Fruit fly (Drosophila melanogaster) whole organism, pupa: Measurements from ENCODE around the gene emc.

Experiments
- CG10348 ChIP-seq: fragments of 200-800 bp; sonication (Bioruptor generic); IDR thresholded peaks from 2 replicates; pipeline ENCODE4 v1.3.6; 2022; ENCODE audit warnings: missing biosample characterization, missing genetic modification characterization
- CG12605 ChIP-seq: fragments of 200-800 bp; sonication (Bioruptor generic); IDR thresholded peaks from 2 replicates; pipeline ENCODE4 v1.3.6; 2022; ENCODE audit warnings: missing biosample characterization, missing genetic modification characterization
- CG13204 ChIP-seq: fragments of 200-800 bp; sonication (Bioruptor generic); optimal IDR thresholded peaks from 2 replicates; lab custom pipeline; 2018; ENCODE audit warnings: missing biosample characterization, mild to moderate bottlenecking, missing genetic modification characterization, moderate library complexity
- CG14655 ChIP-seq: fragments of 200-800 bp; sonication (Bioruptor generic); optimal IDR thresholded peaks from 3 replicates; lab custom pipeline; 2017; ENCODE audit warnings: mild to moderate bottlenecking, missing biosample characterization, missing genetic modification reagents, missing genetic modification characterization
- CG15710 ChIP-seq: fragments of 200-800 bp; sonication (Bioruptor generic); optimal IDR thresholded peaks from 2 replicates; lab custom pipeline; 2018; ENCODE audit warnings: missing biosample characterization, mild to moderate bottlenecking, missing genetic modification characterization, moderate library complexity
- CG17806 ChIP-seq: fragments of 200-800 bp; sonication (Bioruptor generic); optimal IDR thresholded peaks from 2 replicates; lab custom pipeline; 2018; ENCODE audit warnings: missing biosample characterization, mild to moderate bottlenecking, missing genetic modification characterization, moderate library complexity
- CG32121 ChIP-seq: fragments of 200-800 bp; sonication (Bioruptor generic); IDR thresholded peaks from 2 replicates; pipeline ENCODE4 v1.3.6; 2022; ENCODE audit warnings: missing biosample characterization, missing genetic modification characterization
- CG34367 ChIP-seq: fragments of 200-800 bp; sonication (Bioruptor generic); optimal IDR thresholded peaks from 2 replicates; lab custom pipeline; 2018; ENCODE audit warnings: missing biosample characterization, mild to moderate bottlenecking, missing genetic modification characterization
- CG4496 ChIP-seq: fragments of 200-800 bp; sonication (Bioruptor generic); IDR thresholded peaks from 3 replicates; pipeline ENCODE4 v1.3.6; 2022; ENCODE audit warnings: missing biosample characterization, missing genetic modification characterization
- CG8159 ChIP-seq: fragments of 200-800 bp; sonication (Bioruptor generic); optimal IDR thresholded peaks from 3 replicates; lab custom pipeline; 2018; ENCODE audit warnings: missing biosample characterization, mild to moderate bottlenecking, missing genetic modification characterization, moderate library complexity
- CG8301 ChIP-seq: fragments of 200-800 bp; sonication (Bioruptor generic); optimal IDR thresholded peaks from 2 replicates; lab custom pipeline; 2018; ENCODE audit warnings: missing biosample characterization, mild to moderate bottlenecking, missing genetic modification characterization
- CG9948 ChIP-seq: fragments of 200-800 bp; sonication (Bioruptor generic); optimal IDR thresholded peaks from 2 replicates; lab custom pipeline; 2018; ENCODE audit warnings: missing biosample characterization, mild to moderate bottlenecking, missing genetic modification characterization, moderate library complexity
- D1 ChIP-seq: fragments of 200-800 bp; sonication (Bioruptor generic); optimal IDR thresholded peaks from 2 replicates; lab custom pipeline; 2018; ENCODE audit warnings: missing biosample characterization, mild to moderate bottlenecking, missing genetic modification characterization, moderate library complexity
- EcR ChIP-seq: fragments of 200-800 bp; sonication (Bioruptor generic); optimal IDR thresholded peaks from 3 replicates; lab custom pipeline; 2019; ENCODE audit warnings: missing biosample characterization, missing genetic modification characterization, mild to moderate bottlenecking, moderate library complexity, missing genetic modification reagents
- Ets98B ChIP-seq: fragments of 200-800 bp; sonication (Bioruptor generic); IDR thresholded peaks from 2 replicates; pipeline ENCODE4 v1.3.6; 2022; ENCODE audit warnings: missing biosample characterization, missing genetic modification characterization
- Pif1A ChIP-seq: fragments of 200-800 bp; sonication (Bioruptor generic); optimal IDR thresholded peaks from 3 replicates; lab custom pipeline; 2016; ENCODE audit warnings: missing biosample characterization, missing genetic modification characterization
- Pif1B ChIP-seq: fragments of 200-800 bp; sonication (Bioruptor generic); optimal IDR thresholded peaks from 3 replicates; lab custom pipeline; 2016; ENCODE audit warnings: missing biosample characterization, missing genetic modification characterization
- Snoo ChIP-seq: fragments of 200-800 bp; sonication (Bioruptor generic); optimal IDR thresholded peaks from 3 replicates; lab custom pipeline; 2017; ENCODE audit warnings: missing biosample characterization, mild to moderate bottlenecking, missing genetic modification characterization, inconsistent platforms
- fd96Ca ChIP-seq: fragments of 200-800 bp; sonication (Bioruptor generic); IDR thresholded peaks from 3 replicates; pipeline ENCODE4 v1.3.6; 2022; ENCODE audit warnings: missing biosample characterization, missing genetic modification characterization
- gl ChIP-seq: fragments of 200-800 bp; sonication (Bioruptor generic); optimal IDR thresholded peaks from 2 replicates; lab custom pipeline; 2018; ENCODE audit warnings: missing biosample characterization, mild to moderate bottlenecking, missing genetic modification characterization
- rn ChIP-seq: fragments of 200-800 bp; sonication (Bioruptor generic); IDR thresholded peaks from 2 replicates; pipeline ENCODE4 v1.3.6; 2022; ENCODE audit warnings: missing biosample characterization, missing genetic modification characterization

The emc gene

DNA sequence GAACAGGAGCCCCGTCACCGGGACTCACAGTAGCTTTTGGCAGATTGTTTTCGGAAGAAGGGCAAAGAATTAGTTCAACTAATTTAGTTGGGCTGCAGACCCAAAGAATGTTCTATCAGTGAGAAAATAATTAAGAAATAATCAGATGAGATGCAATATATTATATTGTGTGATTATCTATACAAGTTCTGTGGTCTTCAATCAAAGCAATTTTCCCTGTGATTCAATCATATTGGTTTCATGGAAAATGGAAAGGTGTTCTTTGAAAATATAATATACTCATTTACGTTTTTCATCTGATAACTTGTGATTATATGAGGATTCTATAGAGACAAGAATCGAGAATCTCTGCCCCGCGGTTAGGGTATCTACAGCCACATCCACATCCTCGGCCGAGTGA, 20.6 kb upstream of the emc start:
- TF ChIP-seq CG17806 (tag; lab: Kevin White, UChicago) (no peak), CG8159 (peak; percentile 13)

dm6 chr3L:729345-729744, 19.9 kb upstream of the emc start:
- TF ChIP-seq Ets98B (no peak), CG9948 (peak; percentile 0), Snoo (tag; lab: Kevin White, UChicago) (peak; percentile 32), CG17806 (tag; lab: Kevin White, UChicago) (peak; percentile 9)

DNA sequence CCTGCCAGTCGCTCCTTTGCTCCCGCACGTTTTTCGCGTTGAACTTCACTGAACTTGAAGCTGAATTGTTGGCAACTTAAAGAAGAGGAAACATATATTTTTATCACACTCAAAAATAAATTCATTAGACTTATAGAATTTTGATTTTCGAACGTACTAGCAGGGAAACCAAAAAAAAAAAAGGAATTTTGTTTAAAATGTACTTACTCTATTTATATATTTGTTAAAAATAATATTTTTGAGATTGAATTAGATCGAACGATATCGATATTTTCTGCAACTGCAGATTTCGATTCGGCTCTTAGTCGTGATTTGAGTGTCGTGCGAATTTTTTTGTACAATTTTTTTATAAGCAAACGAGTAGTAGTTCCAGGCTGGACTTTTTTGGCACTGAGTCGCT, 17.7 kb upstream of the emc start:
- TF ChIP-seq CG17806 (tag; lab: Kevin White, UChicago) (peak; percentile 16), gl (tag; lab: Kevin White, UChicago) (no peak), CG8159 (peak; percentile 50), Snoo (tag; lab: Kevin White, UChicago) (peak; percentile 23)

DNA sequence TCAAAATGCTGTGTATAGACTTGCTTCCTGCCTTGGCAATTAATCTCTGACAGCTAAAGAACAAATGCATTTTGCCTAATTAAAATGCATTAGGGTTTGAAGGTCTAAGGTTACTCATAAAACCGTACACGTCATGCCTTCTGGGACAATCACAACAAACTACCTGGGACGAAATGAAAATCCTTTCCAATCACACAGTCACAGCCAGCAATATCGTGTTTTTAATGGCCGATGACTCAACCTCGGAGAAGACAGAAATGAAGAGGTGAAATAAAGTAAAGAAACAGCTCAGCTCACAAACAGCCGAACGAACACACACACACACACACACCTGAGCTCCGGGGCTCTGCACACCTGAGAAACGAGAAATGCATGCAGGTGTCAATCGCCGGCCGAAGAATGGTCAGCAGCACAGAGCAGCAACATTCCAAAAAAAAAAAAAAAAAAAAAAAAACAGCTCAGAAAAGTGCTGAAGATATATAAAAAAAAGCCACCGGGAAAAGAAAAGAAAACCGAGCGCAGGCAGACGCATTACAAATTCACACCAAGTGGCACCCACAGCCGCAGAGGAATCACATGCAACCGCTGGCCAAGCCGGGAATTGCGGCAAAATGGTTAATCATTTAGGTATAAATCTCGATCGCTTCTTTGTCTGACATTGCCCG, 16.8 kb upstream of the emc start:
- no peak for TF ChIP-seq CG8159
- no peak for TF ChIP-seq Pif1A (GFP tag; lab: Kevin White, UChicago)
- no peak for TF ChIP-seq fd96Ca
- TF ChIP-seq D1 = no peak
- peak; percentile 35; the same call in 1 of the 2 replicates for TF ChIP-seq CG12605 (GFP tag; lab: Robert Waterston, UW)
- TF ChIP-seq CG32121 (GFP tag; lab: Robert Waterston, UW) = no peak
- TF ChIP-seq CG15710 (tag; lab: Kevin White, UChicago) = no peak
- 0 out of 3 replicates have a peak, but pooled peaks have one; percentile 21 for TF ChIP-seq CG4496 (GFP tag; lab: Robert Waterston, UW)
- TF ChIP-seq gl (tag; lab: Kevin White, UChicago) = no peak
- no peak for TF ChIP-seq Ets98B
- no peak for TF ChIP-seq CG17806 (tag; lab: Kevin White, UChicago)
- TF ChIP-seq Snoo (tag; lab: Kevin White, UChicago) = no peak
- TF ChIP-seq CG14655 = no peak
- no peak for TF ChIP-seq CG9948
- TF ChIP-seq rn (GFP tag; lab: Robert Waterston, UW) = no peak
- TF ChIP-seq Pif1B (GFP tag; lab: Kevin White, UChicago) = no peak
- no peak for TF ChIP-seq CG13204 (GFP tag; lab: Kevin White, UChicago)
- TF ChIP-seq EcR (GFP tag; lab: Kevin White, UChicago) = peak; percentile 42

DNA sequence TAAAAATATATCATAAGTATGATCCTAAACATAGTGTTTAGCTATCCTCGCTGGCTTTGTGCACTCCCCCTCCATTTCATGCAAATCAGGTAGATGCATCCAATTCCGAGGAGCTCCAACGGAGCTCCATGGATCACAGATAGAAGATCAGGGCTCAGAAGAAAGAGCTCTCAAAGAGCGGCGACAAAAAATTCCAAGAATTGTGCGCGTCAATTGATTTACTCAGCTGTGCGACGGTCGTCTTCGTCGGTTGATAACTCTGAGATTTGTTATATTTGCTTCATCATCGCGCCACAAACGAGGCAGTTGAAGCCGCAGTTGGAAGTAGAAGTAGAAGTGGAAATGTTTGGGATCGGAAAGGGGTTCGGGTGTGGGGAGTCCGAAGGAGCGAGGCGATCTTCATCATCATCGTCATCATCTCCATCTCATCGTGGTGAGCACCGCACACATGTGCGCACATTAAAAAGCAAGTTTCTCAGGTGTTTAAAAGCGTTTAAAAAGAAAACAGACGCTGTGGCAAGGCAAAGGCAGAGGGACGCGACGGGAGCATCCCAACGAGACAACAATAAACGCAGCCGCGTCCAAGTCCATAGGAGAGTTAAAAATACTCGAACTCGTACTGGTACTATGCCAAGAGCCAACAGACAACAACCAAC, 15.9 kb upstream of the emc start:
- TF ChIP-seq CG8159 (no peak), CG17806 (tag; lab: Kevin White, UChicago) (no peak), EcR (GFP tag; lab: Kevin White, UChicago) (peak; percentile 83), D1 (no peak), CG12605 (GFP tag; lab: Robert Waterston, UW) (no peak)

dm6 chr3L:733845-734697, 15.1 kb upstream of the emc start:
- TF ChIP-seq CG17806 (tag; lab: Kevin White, UChicago) (peak; percentile 63), CG8159 (peak; percentile 85), CG8301 (tag; lab: Kevin White, UChicago) (peak; percentile 72), Pif1A (GFP tag; lab: Kevin White, UChicago) (peak; percentile 54), fd96Ca (no peak; the same call in 2 of the 3 replicates), CG4496 (GFP tag; lab: Robert Waterston, UW) (peak; percentile 24; the same call in 1 of the 3 replicates), CG14655 (peak; percentile 87), CG9948 (peak; percentile 72), EcR (GFP tag; lab: Kevin White, UChicago) (peak; percentile 76), CG10348 (GFP tag; lab: Robert Waterston, UW) (0 out of 2 replicates have a peak, but pooled peaks have one; percentile 5), CG15710 (tag; lab: Kevin White, UChicago) (peak; percentile 89), rn (GFP tag; lab: Robert Waterston, UW) (no peak), CG34367 (tag; lab: Kevin White, UChicago) (peak; percentile 77), gl (tag; lab: Kevin White, UChicago) (peak; percentile 23), CG12605 (GFP tag; lab: Robert Waterston, UW) (peak; percentile 36; the same call in 1 of the 2 replicates), Ets98B (no peak), CG13204 (GFP tag; lab: Kevin White, UChicago) (peak; percentile 40), D1 (peak; percentile 19), Snoo (tag; lab: Kevin White, UChicago) (no peak), Pif1B (GFP tag; lab: Kevin White, UChicago) (peak; percentile 66)
